Worm (Caenorhabditis elegans) whole organism, mixed stage, embryonic: ENCODE measurements around the gene B0034.2.

Source experiments
- cnd-1 ChIP-seq: fragments of 200-800 bp; sonication (Bioruptor generic); optimal IDR thresholded peaks from 2 replicates; lab custom pipeline; 2018; ENCODE audit warnings: mild to moderate bottlenecking, missing genetic modification characterization, missing compliant biosample characterization
- ham-2 ChIP-seq: fragments of 200-800 bp; sonication (Bioruptor generic); optimal IDR thresholded peaks from 2 replicates; lab custom pipeline; 2018; ENCODE audit warnings: mild to moderate bottlenecking, missing genetic modification characterization, missing compliant biosample characterization
- lin-13 ChIP-seq: fragments of 150-350 bp; optimal IDR thresholded peaks from 2 replicates; lab custom pipeline; 2014; ENCODE audit warnings: missing biosample characterization, missing genetic modification characterization
- lsy-2 ChIP-seq: fragments of 150-350 bp; optimal IDR thresholded peaks from 2 replicates; lab custom pipeline; 2014; ENCODE audit warnings: missing biosample characterization, missing genetic modification characterization
- mep-1 ChIP-seq: fragments of 150-350 bp; optimal IDR thresholded peaks from 2 replicates; lab custom pipeline; 2017; ENCODE audit warnings: missing biosample characterization, missing genetic modification reagents, missing genetic modification characterization, inconsistent platforms
- nhr-12 ChIP-seq: fragments of 150-350 bp; optimal IDR thresholded peaks from 2 replicates; lab custom pipeline; 2014; ENCODE audit warnings: missing biosample characterization, missing genetic modification characterization
- nhr-28 ChIP-seq: fragments of 150-350 bp; optimal IDR thresholded peaks from 2 replicates; lab custom pipeline; 2014; ENCODE audit warnings: missing biosample characterization, missing genetic modification characterization
- snpc-4 ChIP-seq: fragments of 150-350 bp; optimal IDR thresholded peaks from 2 replicates; lab custom pipeline; 2014; ENCODE audit warnings: missing biosample characterization, missing genetic modification characterization
- tbx-8 ChIP-seq: fragments of 200-800 bp; sonication (Bioruptor generic); optimal IDR thresholded peaks from 2 replicates; lab custom pipeline; 2018; ENCODE audit warnings: mild to moderate bottlenecking, missing genetic modification characterization, moderate library complexity, missing compliant biosample characterization

- TF ChIP-seq nhr-12 (tag; lab: Kevin White, UChicago) (no peak), nhr-28 (tag; lab: Kevin White, UChicago) (no peak), tbx-8 (no peak), cnd-1 (tag; lab: Kevin White, UChicago) (no peak), snpc-4 (tag; lab: Kevin White, UChicago) (no peak), ham-2 (no peak), lin-13 (tag; lab: Kevin White, UChicago) (no peak), mep-1 (no peak), lsy-2 (tag; lab: Kevin White, UChicago) (no peak)
Measured at ce11 chrII:5904252-5904651, 39.9 kb downstream of the B0034.2 start, which contains the start of gene tsp-18.
